Worm (Caenorhabditis elegans) whole organism, young adult: ENCODE results near the gene T04F8.8.
A peak's percentile ranks its signal among the peaks of the same experiment; 100 is the strongest.

ENCODE experiments used
- B0336.3 ChIP-seq: fragments of 200-800 bp; sonication (Bioruptor generic); IDR thresholded peaks from 2 replicates; pipeline ENCODE4 v1.3.6; 2022; ENCODE audit warnings: missing genetic modification characterization, missing compliant biosample characterization
- C17E4.6 ChIP-seq: fragments of 200-800 bp; sonication (Bioruptor generic); IDR thresholded peaks from 2 replicates; pipeline ENCODE4 v1.3.6; 2022; ENCODE audit warnings: missing genetic modification reagents, missing genetic modification characterization, missing compliant biosample characterization
- F52B5.7 ChIP-seq: sonication (generic microtip); optimal IDR thresholded peaks from 2 replicates; lab custom pipeline; 2016; ENCODE audit warnings: mild to moderate bottlenecking, missing genetic modification characterization, missing compliant biosample characterization
- F57A8.1 ChIP-seq: fragments of 200-800 bp; sonication (Bioruptor generic); optimal IDR thresholded peaks from 2 replicates; lab custom pipeline; 2018; ENCODE audit warnings: mild to moderate bottlenecking, missing genetic modification characterization, moderate library complexity, missing compliant biosample characterization
- F57C9.4 ChIP-seq: sonication (generic microtip); optimal IDR thresholded peaks from 2 replicates; lab custom pipeline; 2017; ENCODE audit warnings: mild to moderate bottlenecking, missing genetic modification characterization, missing compliant biosample characterization
- K11D2.4 ChIP-seq: fragments of 200-800 bp; sonication (Bioruptor generic); IDR thresholded peaks from 2 replicates; pipeline ENCODE4 v1.3.6; 2022; ENCODE audit warnings: missing genetic modification reagents, missing genetic modification characterization, missing compliant biosample characterization
- Y53F4B.3 ChIP-seq: fragments of 200-800 bp; sonication (Bioruptor generic); IDR thresholded peaks from 2 replicates; pipeline ENCODE4 v1.3.6; 2022; ENCODE audit warnings: missing genetic modification reagents, missing genetic modification characterization, missing compliant biosample characterization
- ZK185.1 ChIP-seq: sonication (generic microtip); optimal IDR thresholded peaks from 2 replicates; lab custom pipeline; 2016; ENCODE audit warnings: mild to moderate bottlenecking, missing genetic modification characterization, missing compliant biosample characterization; ENCODE audit not compliant: poor library complexity, severe bottlenecking
- ama-1 ChIP-seq, 3 experiments: fragments of 150-350 bp in 1 of 3; sonication (generic microtip) in 2 of 3; optimal IDR thresholded peaks; 2 replicates each; lab custom pipeline; 2014 to 2018; ENCODE audit warnings: missing biosample characterization in 2 of 3, missing genetic modification characterization in 2 of 3, missing genetic modification reagents in 2 of 3
- aptf-2 ChIP-seq: fragments of 200-800 bp; sonication (Bioruptor generic); conservative IDR thresholded peaks from 2 replicates; pipeline ENCODE4 v1.3.6; 2022; ENCODE audit warnings: missing genetic modification reagents, missing genetic modification characterization, missing compliant biosample characterization
- aptf-3 ChIP-seq: fragments of 200-800 bp; sonication (Bioruptor generic); IDR thresholded peaks from 2 replicates; pipeline ENCODE4 v1.3.6; 2022; ENCODE audit warnings: missing genetic modification characterization, missing compliant biosample characterization
- attf-3 ChIP-seq: fragments of 200-800 bp; sonication (Bioruptor generic); conservative IDR thresholded peaks from 2 replicates; pipeline ENCODE4 v1.3.6; 2022; ENCODE audit warnings: missing genetic modification reagents, missing genetic modification characterization, missing compliant biosample characterization
- attf-5 ChIP-seq: fragments of 200-800 bp; sonication (Bioruptor generic); optimal IDR thresholded peaks from 2 replicates; lab custom pipeline; 2018; ENCODE audit warnings: mild to moderate bottlenecking, missing genetic modification characterization, missing compliant biosample characterization
- cebp-2 ChIP-seq: fragments of 200-800 bp; sonication (Bioruptor generic); IDR thresholded peaks from 2 replicates; pipeline ENCODE4 v1.3.6; 2022; ENCODE audit warnings: missing genetic modification characterization, missing compliant biosample characterization
- ceh-100 ChIP-seq: fragments of 200-800 bp; sonication (Bioruptor generic); IDR thresholded peaks from 2 replicates; pipeline ENCODE4 v1.3.6; 2022; ENCODE audit warnings: missing genetic modification reagents, missing genetic modification characterization, missing compliant biosample characterization
- ceh-79 ChIP-seq: sonication (generic microtip); optimal IDR thresholded peaks from 2 replicates; lab custom pipeline; 2017; ENCODE audit warnings: mild to moderate bottlenecking, missing genetic modification characterization, missing compliant biosample characterization
- ceh-91 ChIP-seq: fragments of 200-800 bp; sonication (Bioruptor generic); IDR thresholded peaks from 2 replicates; pipeline ENCODE4 v1.3.6; 2022; ENCODE audit warnings: missing genetic modification reagents, missing genetic modification characterization, missing compliant biosample characterization
- dpff-1 ChIP-seq: sonication (generic microtip); optimal IDR thresholded peaks from 2 replicates; lab custom pipeline; 2017; ENCODE audit warnings: mild to moderate bottlenecking, missing genetic modification characterization, missing compliant biosample characterization
- fkh-3 ChIP-seq: sonication (generic microtip); optimal IDR thresholded peaks from 2 replicates; lab custom pipeline; 2016; ENCODE audit warnings: mild to moderate bottlenecking, missing genetic modification characterization, missing compliant biosample characterization
- hlh-12 ChIP-seq: sonication (generic microtip); optimal IDR thresholded peaks from 2 replicates; lab custom pipeline; 2016; ENCODE audit warnings: missing genetic modification characterization, missing compliant biosample characterization
- hmg-1.2 ChIP-seq: fragments of 200-800 bp; sonication (Bioruptor generic); IDR thresholded peaks from 2 replicates; pipeline ENCODE4 v1.3.6; 2022; ENCODE audit warnings: missing genetic modification reagents, missing genetic modification characterization, missing compliant biosample characterization
- hmg-20 ChIP-seq: fragments of 200-800 bp; sonication (Bioruptor generic); IDR thresholded peaks from 2 replicates; pipeline ENCODE4 v1.3.6; 2022; ENCODE audit warnings: missing genetic modification reagents, missing genetic modification characterization, missing compliant biosample characterization
- hsf-1 ChIP-seq: fragments of 200-800 bp; sonication (Bioruptor generic); IDR thresholded peaks from 2 replicates; pipeline ENCODE4 v1.3.6; 2022; ENCODE audit warnings: missing genetic modification reagents, missing genetic modification characterization, missing compliant biosample characterization
- let-607 ChIP-seq, 2 experiments: fragments of 200-800 bp in 1 of 2; sonication (Bioruptor generic) in 1 of 2; sonication (generic microtip) in 1 of 2; optimal IDR thresholded peaks; 2 replicates each; lab custom pipeline; 2016 to 2018; ENCODE audit warnings: mild to moderate bottlenecking in 2 of 2, missing compliant biosample characterization in 2 of 2, missing genetic modification characterization in 2 of 2, moderate library complexity in 2 of 2, missing genotype in 1 of 2
- lin-40 ChIP-seq: sonication (generic microtip); optimal IDR thresholded peaks from 2 replicates; lab custom pipeline; 2016; ENCODE audit warnings: missing genetic modification characterization, mild to moderate bottlenecking, missing compliant biosample characterization, missing genotype, missing genetic modification reagents
- lsy-27 ChIP-seq: sonication (generic microtip); optimal IDR thresholded peaks from 2 replicates; lab custom pipeline; 2017; ENCODE audit warnings: missing genetic modification characterization, mild to moderate bottlenecking, missing compliant biosample characterization, antibody characterized with exemption, missing genotype, borderline replicate concordance; ENCODE audit not compliant: insufficient read depth
- mcd-1 ChIP-seq: fragments of 200-800 bp; sonication (Bioruptor generic); IDR thresholded peaks from 2 replicates; pipeline ENCODE4 v1.3.6; 2022; ENCODE audit warnings: missing genetic modification reagents, missing genetic modification characterization, missing compliant biosample characterization
- mel-28 ChIP-seq: sonication (generic microtip); optimal IDR thresholded peaks from 2 replicates; lab custom pipeline; 2016; ENCODE audit warnings: borderline replicate concordance, mild to moderate bottlenecking, missing genetic modification characterization, missing compliant biosample characterization
- nfyb-1 ChIP-seq: fragments of 200-800 bp; sonication (Bioruptor generic); IDR thresholded peaks from 2 replicates; pipeline ENCODE4 v1.3.6; 2022; ENCODE audit warnings: missing genetic modification reagents, missing genetic modification characterization, missing compliant biosample characterization
- nhr-120 ChIP-seq: fragments of 200-800 bp; sonication (Bioruptor generic); IDR thresholded peaks from 2 replicates; pipeline ENCODE4 v1.3.6; 2022; ENCODE audit warnings: missing genetic modification characterization, missing compliant biosample characterization
- nhr-179 ChIP-seq: sonication (generic microtip); optimal IDR thresholded peaks from 2 replicates; lab custom pipeline; 2016; ENCODE audit warnings: mild to moderate bottlenecking, missing genetic modification characterization, missing compliant biosample characterization
- nhr-27 ChIP-seq: fragments of 200-800 bp; sonication (Bioruptor generic); optimal IDR thresholded peaks from 2 replicates; lab custom pipeline; 2018; ENCODE audit warnings: mild to moderate bottlenecking, missing genetic modification characterization, moderate library complexity, missing compliant biosample characterization
- rcor-1 ChIP-seq: fragments of 200-800 bp; sonication (Bioruptor generic); IDR thresholded peaks from 2 replicates; pipeline ENCODE4 v1.3.6; 2022; ENCODE audit warnings: missing genetic modification reagents, missing genetic modification characterization, missing compliant biosample characterization
- rpc-1 ChIP-seq, 2 experiments: fragments of 150-350 bp in 1 of 2; sonication (generic microtip) in 1 of 2; optimal IDR thresholded peaks; 2 replicates each; lab custom pipeline; 2014 to 2018; ENCODE audit warnings: missing biosample characterization in 1 of 2, missing genetic modification characterization in 1 of 2, missing genetic modification reagents in 1 of 2, missing genotype in 1 of 2
- snpc-3.4 ChIP-seq: sonication (generic microtip); optimal IDR thresholded peaks from 2 replicates; lab custom pipeline; 2017; ENCODE audit warnings: missing genetic modification characterization, mild to moderate bottlenecking, missing compliant biosample characterization, antibody characterized with exemption, moderate library complexity, missing genotype, missing genetic modification reagents
- sptf-2 ChIP-seq: fragments of 200-800 bp; sonication (Bioruptor generic); optimal IDR thresholded peaks from 2 replicates; lab custom pipeline; 2018; ENCODE audit warnings: mild to moderate bottlenecking, missing genetic modification characterization, missing compliant biosample characterization
- tbp1 ChIP-seq: fragments of 200-800 bp; sonication (Bioruptor generic); optimal IDR thresholded peaks from 2 replicates; lab custom pipeline; 2018; ENCODE audit warnings: mild to moderate bottlenecking, missing genetic modification characterization, missing compliant biosample characterization

The T04F8.8 gene

ce11 chrX:11665522-11666017 lies 18.3 kb downstream of the T04F8.8 start:
- no peak for TF ChIP-seq Y53F4B.3 (GFP tag; lab: Robert Waterston, UW)
- TF ChIP-seq aptf-2 (GFP tag; lab: Robert Waterston, UW) = no peak
- TF ChIP-seq rpc-1 (optimal IDR thresholded peaks at IDR 0.05; lab: Kevin White, UChicago) = no peak
- TF ChIP-seq rpc-1 (tag; optimal IDR thresholded peaks at IDR 0.05; lab: Kevin White, UChicago) = no peak
- no peak for TF ChIP-seq C17E4.6 (GFP tag; lab: Robert Waterston, UW)

- TF ChIP-seq fkh-3 (tag; lab: Kevin White, UChicago) = no peak
- peak; percentile 73; the same call in 1 of the 2 replicates for TF ChIP-seq hmg-1.2 (GFP tag; lab: Robert Waterston, UW)
- 0 out of 2 replicates have a peak, but pooled peaks have one; percentile 49 for TF ChIP-seq nfyb-1
Measured at ce11 chrX:11666545-11667177, 19.4 kb downstream of the T04F8.8 start, which contains the start of gene noca-2. Gene noca-2, plus strand, starts transcription at chrX:11667127.

- no peak for TF ChIP-seq C17E4.6 (GFP tag; lab: Robert Waterston, UW)
- TF ChIP-seq lsy-27 (tag; lab: Kevin White, UChicago) = no peak
- TF ChIP-seq let-607 (tag; optimal IDR thresholded peaks at IDR 0.05; lab: Kevin White, UChicago) = no peak
- TF ChIP-seq rcor-1 (GFP tag; lab: Robert Waterston, UW) = no peak
- TF ChIP-seq nhr-120 = no peak
- TF ChIP-seq snpc-3.4 = no peak
- TF ChIP-seq sptf-2 (GFP tag; lab: Kevin White, UChicago) = no peak
- TF ChIP-seq attf-5 (GFP tag; lab: Kevin White, UChicago) = no peak
- TF ChIP-seq ama-1 (optimal IDR thresholded peaks at IDR 0.05; lab: Kevin White, UChicago) = no peak
- TF ChIP-seq ama-1 (GFP tag; optimal IDR thresholded peaks at IDR 0.05; lab: Kevin White, UChicago) = no peak
- no peak for TF ChIP-seq lin-40 (tag; lab: Kevin White, UChicago)
- no peak for TF ChIP-seq ceh-91
- TF ChIP-seq K11D2.4 (GFP tag; lab: Robert Waterston, UW) = no peak
- TF ChIP-seq ceh-79 (tag; lab: Kevin White, UChicago) = no peak
- TF ChIP-seq aptf-3 = no peak
- TF ChIP-seq hlh-12 (tag; lab: Kevin White, UChicago) = no peak
- TF ChIP-seq mcd-1 (GFP tag; lab: Robert Waterston, UW) = no peak
- TF ChIP-seq hsf-1 (GFP tag; lab: Robert Waterston, UW) = no peak
Measured at ce11 chrX:11673063-11673759, 25.9 kb downstream of the T04F8.8 start.

ce11 chrX:11675573-11675972 lies 28.3 kb downstream of the T04F8.8 start:
- TF ChIP-seq nhr-179 = no peak
- no peak for TF ChIP-seq F52B5.7 (tag; lab: Kevin White, UChicago)
- TF ChIP-seq dpff-1 (tag; lab: Kevin White, UChicago) = no peak
- TF ChIP-seq, all 124 proteins: peak for 0

- TF ChIP-seq attf-3 (no peak), rpc-1 (optimal IDR thresholded peaks at IDR 0.05; lab: Kevin White, UChicago) (no peak), rpc-1 (tag; optimal IDR thresholded peaks at IDR 0.05; lab: Kevin White, UChicago) (no peak), hmg-1.2 (GFP tag; lab: Robert Waterston, UW) (no peak), cebp-2 (GFP tag; lab: Robert Waterston, UW) (no peak), F57A8.1 (no peak), hmg-20 (GFP tag; lab: Robert Waterston, UW) (no peak), tbp1 (no peak), ZK185.1 (peak; percentile 24), snpc-3.4 (no peak), ceh-100 (GFP tag; lab: Robert Waterston, UW) (no peak), F57C9.4 (no peak), B0336.3 (GFP tag; lab: Robert Waterston, UW) (no peak), ceh-91 (no peak), mel-28 (tag; lab: Kevin White, UChicago) (no peak), nhr-27 (tag; lab: Kevin White, UChicago) (no peak)
Measured at ce11 chrX:11679211-11679977, 32.1 kb downstream of the T04F8.8 start.
